Fruit fly (Drosophila melanogaster) whole organism, prepupa: Measurements from ENCODE around the gene CG11586.
A peak's percentile ranks its signal among the peaks of the same experiment; 100 is the strongest.

ENCODE experiments used
- Blimp-1 ChIP-seq: fragments of 200-800 bp; sonication (Bioruptor generic); optimal IDR thresholded peaks from 3 replicates; lab custom pipeline; 2017; ENCODE audit warnings: missing biosample characterization, missing genetic modification characterization, mild to moderate bottlenecking, moderate library complexity, missing genetic modification reagents
- CG10669 ChIP-seq: fragments of 200-800 bp; sonication (Bioruptor generic); optimal IDR thresholded peaks from 3 replicates; lab custom pipeline; 2018; ENCODE audit warnings: missing biosample characterization, mild to moderate bottlenecking, missing genetic modification characterization, moderate library complexity
- CG11294 ChIP-seq: fragments of 200-800 bp; sonication (Bioruptor generic); IDR thresholded peaks from 2 replicates; pipeline ENCODE4 v1.3.6; 2022; ENCODE audit warnings: missing biosample characterization, missing genetic modification characterization
- CG1621 ChIP-seq: fragments of 200-800 bp; sonication (Bioruptor generic); optimal IDR thresholded peaks from 3 replicates; lab custom pipeline; 2018; ENCODE audit warnings: missing biosample characterization, mild to moderate bottlenecking, missing genetic modification characterization
- CG31627 ChIP-seq: fragments of 200-800 bp; sonication (Bioruptor generic); optimal IDR thresholded peaks from 3 replicates; lab custom pipeline; 2016; ENCODE audit warnings: missing biosample characterization, missing genetic modification characterization
- CG34406 ChIP-seq: fragments of 200-800 bp; sonication (Bioruptor generic); optimal IDR thresholded peaks from 3 replicates; lab custom pipeline; 2016; ENCODE audit warnings: missing biosample characterization, missing genetic modification characterization
- CG3919 ChIP-seq: fragments of 200-800 bp; sonication (Bioruptor generic); optimal IDR thresholded peaks from 3 replicates; lab custom pipeline; 2016; ENCODE audit warnings: missing biosample characterization, missing genetic modification characterization
- CG6163 ChIP-seq: fragments of 200-800 bp; sonication (Bioruptor generic); IDR thresholded peaks from 3 replicates; pipeline ENCODE4 v1.3.6; 2022; ENCODE audit warnings: missing biosample characterization, missing genetic modification characterization
- CG6276 ChIP-seq: fragments of 200-800 bp; sonication (Bioruptor generic); optimal IDR thresholded peaks from 2 replicates; lab custom pipeline; 2017; ENCODE audit warnings: missing biosample characterization, mild to moderate bottlenecking, missing genetic modification characterization
- CG6792 ChIP-seq: fragments of 200-800 bp; sonication (Bioruptor generic); optimal IDR thresholded peaks from 3 replicates; lab custom pipeline; 2016; ENCODE audit warnings: missing biosample characterization, missing genetic modification characterization
- CG6854 ChIP-seq: fragments of 200-800 bp; sonication (Bioruptor generic); optimal IDR thresholded peaks from 2 replicates; lab custom pipeline; 2017; ENCODE audit warnings: missing biosample characterization, mild to moderate bottlenecking, missing genetic modification characterization
- CG7368 ChIP-seq: fragments of 200-800 bp; sonication (Bioruptor generic); optimal IDR thresholded peaks from 3 replicates; lab custom pipeline; 2016; ENCODE audit warnings: missing biosample characterization, missing genetic modification characterization
- CG8319 ChIP-seq: fragments of 200-800 bp; sonication (Bioruptor generic); optimal IDR thresholded peaks from 3 replicates; lab custom pipeline; 2016; ENCODE audit warnings: missing biosample characterization, missing genetic modification characterization
- CG8632 ChIP-seq: fragments of 200-800 bp; sonication (Bioruptor generic); optimal IDR thresholded peaks from 3 replicates; lab custom pipeline; 2016; ENCODE audit warnings: missing biosample characterization, missing genetic modification characterization
- CG9139 ChIP-seq: fragments of 200-800 bp; sonication (Bioruptor generic); optimal IDR thresholded peaks from 3 replicates; lab custom pipeline; 2017; ENCODE audit warnings: missing biosample characterization, mild to moderate bottlenecking, missing genetic modification characterization
- Eip75B ChIP-seq: fragments of 200-800 bp; sonication (Bioruptor generic); optimal IDR thresholded peaks from 3 replicates; lab custom pipeline; 2016; ENCODE audit warnings: missing biosample characterization, missing genetic modification characterization
- Eip78C ChIP-seq: fragments of 200-800 bp; sonication (Bioruptor generic); peaks from one replicate; lab custom pipeline; 2016; ENCODE audit warnings: missing biosample characterization, missing genetic modification characterization
- Eip93F ChIP-seq: fragments of 200-800 bp; sonication (Bioruptor generic); optimal IDR thresholded peaks from 2 replicates; lab custom pipeline; 2016; ENCODE audit warnings: missing biosample characterization, mild to moderate bottlenecking, missing genetic modification characterization
- Gug ChIP-seq: fragments of 200-800 bp; sonication (Bioruptor generic); IDR thresholded peaks from 2 replicates; pipeline ENCODE4 v1.3.6; 2022; ENCODE audit warnings: missing biosample characterization, missing genetic modification characterization
- Hr38 ChIP-seq: sonication (Bioruptor generic); optimal IDR thresholded peaks from 2 replicates; lab custom pipeline; 2016; ENCODE audit warnings: missing biosample characterization, missing genetic modification characterization
- Hr39 ChIP-seq: fragments of 200-800 bp; sonication (Bioruptor generic); optimal IDR thresholded peaks from 2 replicates; lab custom pipeline; 2016; ENCODE audit warnings: missing biosample characterization, missing genetic modification characterization
- Hr4 ChIP-seq: fragments of 200-800 bp; sonication (Bioruptor generic); optimal IDR thresholded peaks from 3 replicates; lab custom pipeline; 2016; ENCODE audit warnings: missing biosample characterization, missing genetic modification characterization
- Lpt ChIP-seq: fragments of 200-800 bp; sonication (Bioruptor generic); optimal IDR thresholded peaks from 3 replicates; lab custom pipeline; 2016; ENCODE audit warnings: missing biosample characterization, missing genetic modification characterization
- Met ChIP-seq: fragments of 200-800 bp; sonication (Bioruptor generic); optimal IDR thresholded peaks from 3 replicates; lab custom pipeline; 2016; ENCODE audit warnings: missing biosample characterization, missing genetic modification characterization
- OdsH ChIP-seq: fragments of 200-800 bp; sonication (Bioruptor generic); optimal IDR thresholded peaks from 3 replicates; lab custom pipeline; 2016; ENCODE audit warnings: missing biosample characterization, missing genetic modification characterization
- Smox ChIP-seq: fragments of 200-800 bp; sonication (Bioruptor generic); optimal IDR thresholded peaks from 3 replicates; lab custom pipeline; 2016; ENCODE audit warnings: missing biosample characterization, missing genetic modification characterization
- Sox102F ChIP-seq: fragments of 200-800 bp; sonication (Bioruptor generic); optimal IDR thresholded peaks from 2 replicates; lab custom pipeline; 2016; ENCODE audit warnings: missing biosample characterization, mild to moderate bottlenecking, missing genetic modification characterization
- Sox14 ChIP-seq: fragments of 200-800 bp; sonication (Bioruptor generic); optimal IDR thresholded peaks from 3 replicates; lab custom pipeline; 2016; ENCODE audit warnings: missing biosample characterization, missing genetic modification characterization
- Sox15 ChIP-seq: fragments of 200-800 bp; sonication (Bioruptor generic); optimal IDR thresholded peaks from 3 replicates; lab custom pipeline; 2016; ENCODE audit warnings: missing biosample characterization, missing genetic modification characterization
- achi ChIP-seq: fragments of 200-800 bp; sonication (Bioruptor generic); optimal IDR thresholded peaks from 3 replicates; lab custom pipeline; 2016; ENCODE audit warnings: missing biosample characterization, missing genetic modification characterization
- dac ChIP-seq: fragments of 200-800 bp; sonication (Bioruptor generic); optimal IDR thresholded peaks from 2 replicates; lab custom pipeline; 2017; ENCODE audit warnings: missing biosample characterization, mild to moderate bottlenecking, missing genetic modification characterization
- dsx ChIP-seq: fragments of 200-800 bp; optimal IDR thresholded peaks from 3 replicates; lab custom pipeline; 2019; ENCODE audit warnings: missing biosample characterization, mild to moderate bottlenecking, missing genetic modification characterization, moderate library complexity; ENCODE audit not compliant: poor library complexity, severe bottlenecking
- eg ChIP-seq: fragments of 200-800 bp; sonication (Bioruptor generic); IDR thresholded peaks from 3 replicates; pipeline ENCODE4 v1.3.6; 2022; ENCODE audit warnings: missing biosample characterization, missing genetic modification characterization
- esn ChIP-seq: fragments of 200-800 bp; sonication (Bioruptor generic); optimal IDR thresholded peaks from 2 replicates; lab custom pipeline; 2016; ENCODE audit warnings: missing biosample characterization, mild to moderate bottlenecking, missing genetic modification characterization, moderate library complexity
- fd59A ChIP-seq: fragments of 200-800 bp; sonication (Bioruptor generic); optimal IDR thresholded peaks from 2 replicates; lab custom pipeline; 2017; ENCODE audit warnings: missing biosample characterization, mild to moderate bottlenecking, missing genetic modification characterization, missing genetic modification reagents
- fd85E ChIP-seq: fragments of 200-800 bp; sonication (Bioruptor generic); optimal IDR thresholded peaks from 3 replicates; lab custom pipeline; 2016; ENCODE audit warnings: missing biosample characterization, missing genetic modification characterization
- fkh ChIP-seq: fragments of 200-800 bp; sonication (Bioruptor generic); optimal IDR thresholded peaks from 3 replicates; lab custom pipeline; 2017; ENCODE audit warnings: missing biosample characterization, mild to moderate bottlenecking, missing genetic modification characterization, moderate library complexity
- net ChIP-seq: fragments of 200-800 bp; sonication (Bioruptor generic); optimal IDR thresholded peaks from 3 replicates; lab custom pipeline; 2016; ENCODE audit warnings: missing biosample characterization, missing genetic modification characterization
- spab ChIP-seq: fragments of 200-800 bp; sonication (Bioruptor generic); optimal IDR thresholded peaks from 2 replicates; lab custom pipeline; 2017; ENCODE audit warnings: missing biosample characterization, mild to moderate bottlenecking, missing genetic modification characterization, missing genetic modification reagents
- svp ChIP-seq: fragments of 200-800 bp; sonication (Bioruptor generic); peaks from one replicate; lab custom pipeline; 2016; ENCODE audit warnings: missing biosample characterization, missing genetic modification characterization
- topi ChIP-seq: fragments of 200-800 bp; sonication (Bioruptor generic); optimal IDR thresholded peaks from 3 replicates; lab custom pipeline; 2016; ENCODE audit warnings: missing biosample characterization, missing genetic modification characterization
- vri ChIP-seq: fragments of 200-800 bp; sonication (Bioruptor generic); optimal IDR thresholded peaks from 3 replicates; lab custom pipeline; 2016; ENCODE audit warnings: missing biosample characterization, mild to moderate bottlenecking, missing genetic modification characterization

The CG11586 gene

DNA sequence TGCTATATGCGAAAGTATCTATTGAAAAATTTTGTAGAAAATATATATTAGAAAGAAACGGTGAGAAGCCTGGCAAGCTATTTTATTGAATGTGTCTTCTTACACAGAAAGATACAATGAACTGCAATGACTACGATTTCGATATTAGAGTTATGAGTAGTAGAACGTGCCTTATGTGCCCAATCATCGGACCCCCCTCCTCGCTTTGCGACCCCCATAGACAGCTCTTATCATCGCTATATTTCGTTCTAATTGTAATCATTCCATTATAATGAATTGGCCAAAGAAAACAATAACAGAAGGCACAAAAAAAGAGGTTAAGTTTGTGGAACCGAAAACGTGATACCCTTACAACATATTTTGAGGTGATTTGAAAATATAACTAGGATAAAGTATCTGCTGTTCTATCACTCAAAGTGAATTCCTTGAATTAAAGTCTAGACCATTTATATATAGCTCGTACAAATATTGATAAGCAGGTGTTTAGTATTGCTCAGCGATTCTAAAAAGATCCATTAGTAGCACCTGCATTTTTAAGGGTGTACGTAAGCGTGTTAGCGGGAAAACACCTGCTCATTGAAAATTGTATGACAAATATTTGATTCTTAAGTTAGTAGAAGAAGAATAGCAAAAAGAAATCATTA, 29.4 kb downstream of the CG11586 start:
- TF ChIP-seq Eip93F (no peak), Hr39 (GFP tag; lab: Kevin White, UChicago) (peak; percentile 23), Eip78C (GFP tag; lab: Kevin White, UChicago) (peak; percentile 50), fd59A (GFP tag; lab: Kevin White, UChicago) (no peak), CG3919 (GFP tag; lab: Kevin White, UChicago) (no peak), achi (GFP tag; lab: Kevin White, UChicago) (no peak), svp (peak; percentile 18), Sox15 (GFP tag; lab: Kevin White, UChicago) (no peak), Lpt (GFP tag; lab: Kevin White, UChicago) (no peak), CG31627 (GFP tag; lab: Kevin White, UChicago) (no peak), CG6854 (GFP tag; lab: Kevin White, UChicago) (no peak), Smox (GFP tag; lab: Kevin White, UChicago) (no peak), CG8632 (GFP tag; lab: Kevin White, UChicago) (no peak), vri (GFP tag; lab: Kevin White, UChicago) (peak; percentile 18), fd85E (no peak), Eip75B (GFP tag; lab: Kevin White, UChicago) (no peak), esn (GFP tag; lab: Kevin White, UChicago) (peak; percentile 14), CG1621 (tag; lab: Kevin White, UChicago) (no peak)

- TF ChIP-seq CG1621 (tag; lab: Kevin White, UChicago) (peak; percentile 22), Blimp-1 (GFP tag; lab: Kevin White, UChicago) (no peak), topi (GFP tag; lab: Kevin White, UChicago) (no peak), achi (GFP tag; lab: Kevin White, UChicago) (no peak), Hr4 (GFP tag; lab: Kevin White, UChicago) (no peak)
- TF ChIP-seq, all 60 proteins: peak for 1
These were observed 30.0 kb downstream of the CG11586 start for dm6 chr3L:4232227-4232626.

dm6 chr3L:4231401-4232014, 30.8 kb downstream of the CG11586 start:
- TF ChIP-seq Sox15 (GFP tag; lab: Kevin White, UChicago) (no peak), svp (peak; percentile 96)

DNA sequence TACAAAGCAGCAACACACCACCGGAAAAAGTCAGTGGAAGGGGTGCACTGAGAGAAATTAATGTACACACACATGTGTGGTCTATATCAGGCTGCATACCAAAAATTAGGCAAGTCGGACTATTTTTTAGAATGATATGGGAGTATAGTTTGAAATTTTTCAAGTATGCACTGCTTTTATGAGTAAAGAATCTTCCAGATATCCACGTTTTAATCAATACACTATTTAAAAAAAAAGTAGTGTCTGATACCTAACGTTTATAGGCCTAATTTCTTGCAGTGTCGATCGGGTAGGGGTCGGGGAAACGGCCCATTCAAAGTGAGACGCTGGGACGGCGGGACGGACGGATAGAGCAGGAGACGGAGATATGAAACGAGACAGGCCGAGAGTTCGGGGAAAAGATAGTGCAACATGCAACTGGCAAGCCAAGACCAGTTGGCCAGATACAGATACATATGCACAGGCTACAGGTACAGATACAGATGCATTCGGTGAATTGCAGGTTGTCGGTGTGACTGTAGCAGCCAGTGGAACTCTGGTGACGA, 31.8 kb downstream of the CG11586 start:
- peak; percentile 87 for TF ChIP-seq CG6163
- TF ChIP-seq Hr4 (GFP tag; lab: Kevin White, UChicago): peak; percentile 97
- TF ChIP-seq Met: peak; percentile 66
- peak; percentile 81 for TF ChIP-seq CG34406 (GFP tag; lab: Kevin White, UChicago)
- peak; percentile 89 for TF ChIP-seq net (GFP tag; lab: Kevin White, UChicago)
- TF ChIP-seq eg (GFP tag; lab: Robert Waterston, UW): peak; percentile 90
- peak; percentile 91 for TF ChIP-seq CG6276
- TF ChIP-seq dac: peak; percentile 92
- peak; percentile 93 for TF ChIP-seq spab (GFP tag; lab: Kevin White, UChicago)
- TF ChIP-seq Sox14: peak; percentile 91
- TF ChIP-seq CG9139 (GFP tag; lab: Kevin White, UChicago): peak; percentile 87
- TF ChIP-seq fkh (GFP tag; lab: Kevin White, UChicago): peak; percentile 36
- peak; percentile 83 for TF ChIP-seq CG6792 (GFP tag; lab: Kevin White, UChicago)
- TF ChIP-seq OdsH (GFP tag; lab: Kevin White, UChicago): peak; percentile 94
- TF ChIP-seq Sox102F (GFP tag; lab: Kevin White, UChicago): peak; percentile 39
- TF ChIP-seq CG10669 (GFP tag; lab: Kevin White, UChicago): peak; percentile 93
- peak; percentile 82 for TF ChIP-seq CG8319
- TF ChIP-seq CG11294 (GFP tag; lab: Robert Waterston, UW): peak; percentile 73
- TF ChIP-seq CG7368: peak; percentile 88
- TF ChIP-seq Hr38 (GFP tag; lab: Kevin White, UChicago): no peak
- peak; percentile 88 for TF ChIP-seq CG1621 (tag; lab: Kevin White, UChicago)
- peak; percentile 64 for TF ChIP-seq Hr39 (GFP tag; lab: Kevin White, UChicago)
- peak; percentile 92 for TF ChIP-seq Lpt (GFP tag; lab: Kevin White, UChicago)
- peak; percentile 67 for TF ChIP-seq esn (GFP tag; lab: Kevin White, UChicago)
- TF ChIP-seq fd85E: peak; percentile 55
- TF ChIP-seq Eip93F: no peak
- TF ChIP-seq Gug (GFP tag; lab: Robert Waterston, UW): peak; percentile 85
- TF ChIP-seq dsx (GFP tag; lab: Kevin White, UChicago): peak; percentile 89
- TF ChIP-seq vri (GFP tag; lab: Kevin White, UChicago): no peak
- TF ChIP-seq Sox15 (GFP tag; lab: Kevin White, UChicago): peak; percentile 81
- peak; percentile 33 for TF ChIP-seq Smox (GFP tag; lab: Kevin White, UChicago)
